Worm (Caenorhabditis elegans): Measurements from ENCODE around the gene C09G5.14.

- TF ChIP-seq ztf-11 (tag; optimal IDR thresholded peaks at IDR 0.05) (no peak), lsy-2 (tag; optimal IDR thresholded peaks at IDR 0.05) (no peak)
Observed at ce11 chrII:10755455-10755854, 32.5 kb upstream of the C09G5.14 start.

Measured in whole organism, mixed stage, embryonic.